Worm (Caenorhabditis elegans): Measurements from ENCODE around the gene F26G1.9.

Gene F26G1.9

ce11 chrII:4773891-4774432, at the start of gene F26G1.9, which contains the start of gene F26G1.10:
Gene F26G1.9, minus strand, starts transcription at chrII:4773991.
Gene F26G1.10, plus strand, starts transcription at chrII:4774382.
- TF ChIP-seq nhr-76 (tag; optimal IDR thresholded peaks at IDR 0.05): no peak
- TF ChIP-seq unc-130 (tag; optimal IDR thresholded peaks at IDR 0.05): no peak
- TF ChIP-seq ceh-88 (GFP tag; IDR thresholded peaks at IDR 0.05): no peak
- TF ChIP-seq ceh-90 (tag; optimal IDR thresholded peaks at IDR 0.05): no peak
- no peak for TF ChIP-seq dsc-1 (tag; optimal IDR thresholded peaks at IDR 0.05)
- no peak for TF ChIP-seq lir-3 (tag; optimal IDR thresholded peaks at IDR 0.05; ENCODE audit: poor library complexity)
- no peak for TF ChIP-seq sup-37 (GFP tag; optimal IDR thresholded peaks at IDR 0.05)
- no peak for TF ChIP-seq ets-5 (GFP tag; IDR thresholded peaks at IDR 0.05)
- TF ChIP-seq elt-2 (tag; optimal IDR thresholded peaks at IDR 0.05): no peak
- TF ChIP-seq alr-1 (tag; optimal IDR thresholded peaks at IDR 0.05; ENCODE audit: borderline replicate concordance): no peak
- no peak for TF ChIP-seq Y116A8C.19 (tag; optimal IDR thresholded peaks at IDR 0.05; ENCODE audit: borderline replicate concordance)
- no peak for TF ChIP-seq egl-27 (tag; optimal IDR thresholded peaks at IDR 0.05)
- TF ChIP-seq efl-1 (optimal IDR thresholded peaks at IDR 0.05): no peak
- no peak for TF ChIP-seq efl-1 (GFP tag; optimal IDR thresholded peaks at IDR 0.05 in 1 of 2)
- TF ChIP-seq efl-3 (GFP tag; optimal IDR thresholded peaks at IDR 0.05): no peak
- TF ChIP-seq fkh-4 (tag; optimal IDR thresholded peaks at IDR 0.05; ENCODE audit: borderline replicate concordance): no peak

ce11 chrII:4822610-4823009, 48.8 kb upstream of the F26G1.9 start:
- no peak for TF ChIP-seq efl-1 (optimal IDR thresholded peaks at IDR 0.05)
- TF ChIP-seq efl-1 (GFP tag; optimal IDR thresholded peaks at IDR 0.05 in 1 of 2): peak in 1 of 2 experiments; percentile 79
- TF ChIP-seq dsc-1 (tag; optimal IDR thresholded peaks at IDR 0.05): no peak
- no peak for TF ChIP-seq alr-1 (tag; optimal IDR thresholded peaks at IDR 0.05; ENCODE audit: borderline replicate concordance)
- peak; percentile 58 for TF ChIP-seq blmp-1 (tag; optimal IDR thresholded peaks at IDR 0.05)
- TF ChIP-seq mep-1 (tag; optimal IDR thresholded peaks at IDR 0.05): no peak
- TF ChIP-seq grh-1 (GFP tag; IDR thresholded peaks at IDR 0.05): no peak
- TF ChIP-seq ceh-8 (GFP tag; optimal IDR thresholded peaks at IDR 0.05): no peak

- TF ChIP-seq lin-14 (GFP tag; optimal IDR thresholded peaks at IDR 0.05) (peak; percentile 71), fkh-8 (tag; optimal IDR thresholded peaks at IDR 0.05) (no peak), nhr-237 (tag; optimal IDR thresholded peaks at IDR 0.05) (no peak), lsy-2 (tag; optimal IDR thresholded peaks at IDR 0.05) (peak in 1 of 2 experiments; percentile 12), nhr-85 (tag) (peak; percentile 76), mdl-1 (tag; optimal IDR thresholded peaks at IDR 0.05) (no peak), blmp-1 (tag; optimal IDR thresholded peaks at IDR 0.05) (peak; percentile 95), sox-4 (tag; optimal IDR thresholded peaks at IDR 0.05) (no peak), snu-23 (GFP tag; optimal IDR thresholded peaks at IDR 0.05) (peak; percentile 1), nhr-20 (tag; optimal IDR thresholded peaks at IDR 0.05) (peak; percentile 47), nhr-76 (tag; optimal IDR thresholded peaks at IDR 0.05) (no peak), elt-3 (tag; optimal IDR thresholded peaks at IDR 0.05) (peak in 3 of 6 experiments; percentile 34 to 69 (median 45)), efl-3 (GFP tag; optimal IDR thresholded peaks at IDR 0.05) (no peak)
These were observed 47.9 kb upstream of the F26G1.9 start, which contains the start of gene lact-5 for ce11 chrII:4821739-4822138. Gene lact-5, minus strand, starts transcription at chrII:4821739.

- TF ChIP-seq isw-1 (GFP tag; IDR thresholded peaks at IDR 0.05): no peak
- TF ChIP-seq snu-23 (GFP tag; optimal IDR thresholded peaks at IDR 0.05): no peak
- no peak for TF ChIP-seq ztf-11 (tag; optimal IDR thresholded peaks at IDR 0.05)
- no peak for TF ChIP-seq pag-3 (tag; optimal IDR thresholded peaks at IDR 0.05; ENCODE audit: borderline replicate concordance, insufficient read depth)
- TF ChIP-seq lin-14 (GFP tag; optimal IDR thresholded peaks at IDR 0.05): no peak
- TF ChIP-seq dpl-1 (GFP tag; optimal IDR thresholded peaks at IDR 0.05): no peak
- TF ChIP-seq mef-2 (tag; optimal IDR thresholded peaks at IDR 0.05): no peak
- no peak for TF ChIP-seq skn-1 (tag; optimal IDR thresholded peaks at IDR 0.05)
- TF ChIP-seq pax-3 (tag; optimal IDR thresholded peaks at IDR 0.05): no peak
- TF ChIP-seq irx-1 (tag; optimal IDR thresholded peaks at IDR 0.05): no peak
- no peak for TF ChIP-seq ceh-63 (GFP tag; optimal IDR thresholded peaks at IDR 0.05)
- TF ChIP-seq nhr-77 (tag; optimal IDR thresholded peaks at IDR 0.05): no peak
These were observed 45.0 kb upstream of the F26G1.9 start for ce11 chrII:4818780-4819179.
